Worm (Caenorhabditis elegans) whole organism, L2 larva: ENCODE data around the gene K05F1.8.
A peak's percentile ranks its signal among the peaks of the same experiment; 100 is the strongest.

Experiments
- C34F6.9 ChIP-seq: fragments of 150-350 bp; optimal IDR thresholded peaks from 2 replicates; lab custom pipeline; 2014; ENCODE audit warnings: missing biosample characterization, missing genetic modification characterization
- F13H6.1 ChIP-seq: sonication (generic microtip); optimal IDR thresholded peaks from 2 replicates; lab custom pipeline; 2016; ENCODE audit warnings: missing genetic modification characterization, missing compliant biosample characterization
- R02D3.7 ChIP-seq: fragments of 150-350 bp; optimal IDR thresholded peaks from 2 replicates; lab custom pipeline; 2014; ENCODE audit warnings: missing biosample characterization, missing genetic modification characterization
- Y55F3AM.14 ChIP-seq: fragments of 200-800 bp; sonication (Bioruptor generic); optimal IDR thresholded peaks from 2 replicates; lab custom pipeline; 2018; ENCODE audit warnings: mild to moderate bottlenecking, missing genetic modification characterization, missing compliant biosample characterization
- ZK546.5 ChIP-seq: sonication (generic microtip); optimal IDR thresholded peaks from 2 replicates; lab custom pipeline; 2017; ENCODE audit warnings: missing biosample characterization, missing genetic modification characterization
- alr-1 ChIP-seq: fragments of 150-350 bp; optimal IDR thresholded peaks from 2 replicates; lab custom pipeline; 2014; ENCODE audit warnings: missing biosample characterization, missing genetic modification characterization
- blmp-1 ChIP-seq: sonication (generic microtip); optimal IDR thresholded peaks from 2 replicates; lab custom pipeline; 2017; ENCODE audit warnings: missing genetic modification characterization, mild to moderate bottlenecking, missing compliant biosample characterization, antibody characterized with exemption, moderate library complexity; ENCODE audit not compliant: insufficient read depth
- ceh-16 ChIP-seq: fragments of 150-350 bp; optimal IDR thresholded peaks from 2 replicates; lab custom pipeline; 2014; ENCODE audit warnings: missing biosample characterization, missing genetic modification characterization
- ceh-82 ChIP-seq: fragments of 150-350 bp; optimal IDR thresholded peaks from 2 replicates; lab custom pipeline; 2014; ENCODE audit warnings: missing biosample characterization, missing genetic modification characterization
- crh-2 ChIP-seq: sonication (generic microtip); optimal IDR thresholded peaks from 2 replicates; lab custom pipeline; 2017; ENCODE audit warnings: missing biosample characterization, missing genetic modification characterization
- elt-1 ChIP-seq: fragments of 150-350 bp; optimal IDR thresholded peaks from 2 replicates; lab custom pipeline; 2014; ENCODE audit warnings: missing biosample characterization, missing genetic modification characterization
- elt-3 ChIP-seq: sonication (generic microtip); optimal IDR thresholded peaks from 2 replicates; lab custom pipeline; 2017; ENCODE audit warnings: missing biosample characterization, missing genetic modification characterization
- fos-1 ChIP-seq: fragments of 150-350 bp; optimal IDR thresholded peaks from 2 replicates; lab custom pipeline; 2014; ENCODE audit warnings: missing biosample characterization, missing genetic modification characterization
- gmeb-1 ChIP-seq: fragments of 150-350 bp; optimal IDR thresholded peaks from 2 replicates; lab custom pipeline; 2014; ENCODE audit warnings: missing biosample characterization, missing genetic modification characterization
- lin-11 ChIP-seq: fragments of 150-350 bp; sonication (generic microtip); optimal IDR thresholded peaks from 2 replicates; lab custom pipeline; 2014; ENCODE audit warnings: missing biosample characterization, missing genetic modification characterization, inconsistent platforms, mixed read lengths
- lin-13 ChIP-seq: fragments of 150-350 bp; optimal IDR thresholded peaks from 2 replicates; lab custom pipeline; 2014; ENCODE audit warnings: missing biosample characterization, missing genetic modification reagents, missing genetic modification characterization
- lsy-2 ChIP-seq, 2 experiments: fragments of 150-350 bp in 1 of 2; sonication (generic microtip) in 1 of 2; optimal IDR thresholded peaks; 2 replicates each; lab custom pipeline; 2014 to 2017; ENCODE audit warnings: missing biosample characterization in 2 of 2, missing genetic modification characterization in 2 of 2
- mab-5 ChIP-seq: fragments of 150-350 bp; optimal IDR thresholded peaks from 2 replicates; lab custom pipeline; 2014; ENCODE audit warnings: missing biosample characterization, missing genetic modification characterization
- mbf-1 ChIP-seq: sonication (generic microtip); optimal IDR thresholded peaks from 2 replicates; lab custom pipeline; 2017; ENCODE audit warnings: missing biosample characterization, missing genetic modification characterization
- mdl-1 ChIP-seq, 2 experiments: fragments of 150-350 bp in 1 of 2; sonication (generic microtip) in 1 of 2; optimal IDR thresholded peaks; 2 replicates each; lab custom pipeline; 2017; ENCODE audit warnings: missing biosample characterization in 2 of 2, missing genetic modification characterization in 2 of 2
- nhr-10 ChIP-seq: sonication (generic microtip); optimal IDR thresholded peaks from 2 replicates; lab custom pipeline; 2017; ENCODE audit warnings: missing biosample characterization, missing genetic modification characterization
- nhr-11 ChIP-seq: fragments of 150-350 bp; optimal IDR thresholded peaks from 2 replicates; lab custom pipeline; 2014; ENCODE audit warnings: missing biosample characterization, missing genetic modification characterization
- nhr-12 ChIP-seq: fragments of 150-350 bp; optimal IDR thresholded peaks from 2 replicates; lab custom pipeline; 2014; ENCODE audit warnings: missing biosample characterization, missing genetic modification characterization
- nhr-129 ChIP-seq: fragments of 150-350 bp; optimal IDR thresholded peaks from 2 replicates; lab custom pipeline; 2014; ENCODE audit warnings: missing biosample characterization, missing genetic modification characterization
- nhr-21 ChIP-seq: fragments of 150-350 bp; optimal IDR thresholded peaks from 2 replicates; lab custom pipeline; 2014; ENCODE audit warnings: missing biosample characterization, missing genetic modification characterization
- nhr-237 ChIP-seq: fragments of 150-350 bp; optimal IDR thresholded peaks from 2 replicates; lab custom pipeline; 2014; ENCODE audit warnings: missing biosample characterization, missing genetic modification characterization
- nhr-25 ChIP-seq: fragments of 150-350 bp; sonication (generic microtip); optimal IDR thresholded peaks from 3 replicates; lab custom pipeline; 2014; ENCODE audit warnings: missing biosample characterization, missing genetic modification characterization
- nhr-6 ChIP-seq: fragments of 150-350 bp; optimal IDR thresholded peaks from 2 replicates; lab custom pipeline; 2014; ENCODE audit warnings: missing biosample characterization, missing genetic modification characterization
- nhr-77 ChIP-seq: fragments of 150-350 bp; optimal IDR thresholded peaks from 2 replicates; lab custom pipeline; 2014; ENCODE audit warnings: missing biosample characterization, missing genetic modification characterization
- peb-1 ChIP-seq: fragments of 150-350 bp; optimal IDR thresholded peaks from 2 replicates; lab custom pipeline; 2014; ENCODE audit warnings: missing biosample characterization, missing genetic modification characterization
- sem-4 ChIP-seq: fragments of 150-350 bp; optimal IDR thresholded peaks from 2 replicates; lab custom pipeline; 2014; ENCODE audit warnings: missing biosample characterization, missing genetic modification reagents, missing genetic modification characterization
- skn-1 ChIP-seq: sonication (generic microtip); optimal IDR thresholded peaks from 2 replicates; lab custom pipeline; 2017; ENCODE audit warnings: missing biosample characterization, missing genetic modification characterization
- sma-3 ChIP-seq: sonication (generic microtip); optimal IDR thresholded peaks from 2 replicates; lab custom pipeline; 2016; ENCODE audit warnings: missing genetic modification reagents, missing genetic modification characterization, missing compliant biosample characterization
- sma-9 ChIP-seq, 2 experiments: fragments of 150-350 bp in 1 of 2; sonication (generic microtip) in 1 of 2; optimal IDR thresholded peaks; 2 replicates each; lab custom pipeline; 2014 to 2016; ENCODE audit warnings: missing genetic modification characterization in 2 of 2, mild to moderate bottlenecking in 1 of 2, missing biosample characterization in 1 of 2, missing compliant biosample characterization in 1 of 2, missing genetic modification reagents in 1 of 2, moderate library complexity in 1 of 2
- snpc-4 ChIP-seq: fragments of 150-350 bp; optimal IDR thresholded peaks from 2 replicates; lab custom pipeline; 2014; ENCODE audit warnings: missing biosample characterization, missing genetic modification characterization
- unc-55 ChIP-seq: fragments of 150-350 bp; sonication (generic microtip); optimal IDR thresholded peaks from 3 replicates; lab custom pipeline; 2014; ENCODE audit warnings: missing biosample characterization, missing genetic modification reagents, missing genetic modification characterization
- unc-62 ChIP-seq: fragments of 150-350 bp; optimal IDR thresholded peaks from 2 replicates; lab custom pipeline; 2014; ENCODE audit warnings: missing biosample characterization, missing genetic modification reagents, missing genetic modification characterization
- ztf-1 ChIP-seq: fragments of 200-800 bp; sonication (Bioruptor generic); conservative IDR thresholded peaks from 2 replicates; pipeline ENCODE4 v1.3.6; 2022; ENCODE audit warnings: missing genetic modification characterization, missing compliant biosample characterization
- ztf-11 ChIP-seq: sonication (generic microtip); optimal IDR thresholded peaks from 2 replicates; lab custom pipeline; 2017; ENCODE audit warnings: missing biosample characterization, missing genetic modification characterization
- ztf-4 ChIP-seq: fragments of 150-350 bp; optimal IDR thresholded peaks from 2 replicates; lab custom pipeline; 2014; ENCODE audit warnings: missing biosample characterization, missing genetic modification characterization

Gene K05F1.8

DNA sequence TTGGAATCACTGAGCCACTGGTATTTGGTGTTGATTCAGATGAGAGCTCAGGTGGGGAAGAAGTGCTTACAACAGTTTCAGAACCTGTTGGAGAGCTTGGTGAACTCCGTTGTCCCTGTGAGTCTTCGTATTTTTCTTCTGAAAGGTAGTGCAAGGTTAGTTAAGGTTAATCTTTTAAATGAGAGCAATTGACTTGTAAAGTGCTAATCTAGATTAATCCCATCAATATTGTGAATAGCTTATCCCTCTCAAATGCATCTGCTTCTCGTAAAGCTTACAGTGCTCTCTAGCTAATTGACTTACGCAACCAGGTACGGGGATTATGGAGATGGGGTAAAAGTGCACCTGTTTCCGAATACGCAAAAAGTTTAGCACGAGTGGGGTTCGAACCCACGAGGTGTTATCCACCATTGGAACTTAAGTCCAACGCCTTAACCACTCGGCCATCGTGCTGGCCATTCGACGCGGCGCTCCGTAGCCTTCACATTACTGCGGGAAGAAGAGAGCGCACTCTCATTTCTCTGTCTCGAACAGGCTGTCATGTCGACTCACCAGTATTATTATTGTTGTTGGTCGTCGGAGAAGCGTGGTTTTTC, 26.8 kb downstream of the K05F1.8 start:
- TF ChIP-seq unc-55 (GFP tag; lab: Kevin White, UChicago) (no peak), peb-1 (no peak), elt-1 (tag; lab: Kevin White, UChicago) (no peak), C34F6.9 (tag; lab: Kevin White, UChicago) (peak; percentile 37), lin-11 (tag; lab: Kevin White, UChicago) (peak; percentile 32), F13H6.1 (tag; lab: Kevin White, UChicago) (peak; percentile 45), ztf-11 (tag; lab: Kevin White, UChicago) (no peak), fos-1 (tag; lab: Kevin White, UChicago) (peak; percentile 35), lsy-2 (tag; optimal IDR thresholded peaks at IDR 0.05; lab: Kevin White, UChicago) (no peak), lin-13 (no peak), nhr-77 (tag; lab: Kevin White, UChicago) (no peak), gmeb-1 (peak; percentile 22), alr-1 (tag; lab: Kevin White, UChicago) (no peak), snpc-4 (tag; lab: Kevin White, UChicago) (no peak), nhr-129 (tag; lab: Kevin White, UChicago) (peak; percentile 79), crh-2 (tag; lab: Kevin White, UChicago) (peak; percentile 1), mbf-1 (tag; lab: Kevin White, UChicago) (no peak), ztf-4 (tag; lab: Kevin White, UChicago) (no peak), sma-9 (GFP tag; optimal IDR thresholded peaks at IDR 0.05; lab: Kevin White, UChicago) (peak; percentile 53), sma-9 (tag; optimal IDR thresholded peaks at IDR 0.05; lab: Kevin White, UChicago) (no peak)
- TF ChIP-seq, all 48 proteins: peak for 8

DNA sequence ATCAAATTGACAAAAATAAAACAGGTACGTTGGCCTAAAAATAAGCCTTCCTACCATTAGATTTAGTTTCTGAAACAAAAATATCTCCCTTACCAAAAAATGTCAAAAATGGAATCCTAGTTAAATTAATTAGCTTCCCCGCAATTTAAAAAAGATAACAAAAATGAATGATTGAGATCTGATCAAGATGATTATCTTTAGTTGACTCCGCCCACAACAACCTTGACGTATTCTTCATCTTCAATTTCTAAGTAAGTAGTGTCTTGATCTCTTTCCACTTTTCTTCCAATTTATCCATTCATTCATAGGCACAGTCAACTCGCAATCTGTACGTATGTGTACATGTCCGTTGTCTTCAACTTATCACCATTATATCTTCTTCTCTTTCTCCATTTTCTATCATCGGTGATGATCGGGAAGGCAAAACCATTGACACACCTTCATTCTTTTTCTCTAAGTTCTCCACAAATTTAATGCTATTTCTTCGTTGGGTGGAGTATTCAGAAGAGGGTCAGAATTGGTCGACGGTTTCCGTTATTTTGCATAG, 31.1 kb downstream of the K05F1.8 start:
- no peak for TF ChIP-seq elt-3 (tag; lab: Kevin White, UChicago)
- TF ChIP-seq nhr-12 (tag; lab: Kevin White, UChicago), result no peak
- peak; percentile 19 for TF ChIP-seq ceh-16 (tag; lab: Kevin White, UChicago)
- no peak for TF ChIP-seq R02D3.7 (tag; lab: Kevin White, UChicago)
- no peak for TF ChIP-seq nhr-21
- no peak for TF ChIP-seq unc-62
- no peak for TF ChIP-seq snpc-4 (tag; lab: Kevin White, UChicago)
- TF ChIP-seq sma-3 (GFP tag; lab: Kevin White, UChicago), result no peak
- no peak for TF ChIP-seq blmp-1 (tag; lab: Kevin White, UChicago)
- no peak for TF ChIP-seq sem-4 (tag; lab: Kevin White, UChicago)
- no peak for TF ChIP-seq ztf-1
- TF ChIP-seq mdl-1 (tag; optimal IDR thresholded peaks at IDR 0.05; lab: Kevin White, UChicago), result no peak
- no peak for TF ChIP-seq nhr-11 (tag; lab: Kevin White, UChicago)
- TF ChIP-seq peb-1, result no peak
- TF ChIP-seq sma-9 (GFP tag; optimal IDR thresholded peaks at IDR 0.05; lab: Kevin White, UChicago), result peak; percentile 43
- no peak for TF ChIP-seq sma-9 (tag; optimal IDR thresholded peaks at IDR 0.05; lab: Kevin White, UChicago)
- TF ChIP-seq crh-2 (tag; lab: Kevin White, UChicago), result no peak
- TF ChIP-seq mbf-1 (tag; lab: Kevin White, UChicago), result no peak
- no peak for TF ChIP-seq lin-13
- TF ChIP-seq fos-1 (tag; lab: Kevin White, UChicago), result no peak
- no peak for TF ChIP-seq nhr-237 (tag; lab: Kevin White, UChicago)
- TF ChIP-seq nhr-10 (tag; lab: Kevin White, UChicago), result no peak
- no peak for TF ChIP-seq ztf-4 (tag; lab: Kevin White, UChicago)
- TF ChIP-seq nhr-25, result peak; percentile 0
- no peak for TF ChIP-seq ztf-11 (tag; lab: Kevin White, UChicago)
- TF ChIP-seq nhr-6 (tag; lab: Kevin White, UChicago), result no peak
- TF ChIP-seq ZK546.5 (tag; lab: Kevin White, UChicago), result no peak
- peak; percentile 8 for TF ChIP-seq elt-1 (tag; lab: Kevin White, UChicago)
- no peak for TF ChIP-seq mab-5 (tag; lab: Kevin White, UChicago)

DNA sequence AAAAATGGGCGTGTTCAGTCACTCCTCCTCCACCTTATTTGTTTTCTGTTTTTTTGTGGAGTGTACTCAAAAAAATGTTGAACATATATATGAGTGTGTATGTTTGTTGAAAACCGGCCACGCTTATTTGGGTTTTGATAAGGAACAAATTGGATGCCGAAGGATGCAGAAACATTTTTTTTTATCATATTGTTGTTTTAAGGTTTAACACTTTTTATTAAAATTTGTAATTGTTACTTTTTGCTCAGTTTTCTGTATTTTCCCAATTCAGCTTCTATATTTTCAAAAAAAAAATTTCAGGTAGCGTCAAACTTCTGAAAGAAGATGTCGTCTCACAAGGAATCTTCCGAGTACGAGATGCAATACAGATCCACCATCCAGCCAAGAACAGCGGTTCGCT, 34.1 kb downstream of the K05F1.8 start, which contains the start of gene ifb-1:
ifb-1 (plus strand) TSS at position 301 of the 400 bp plus-strand sequence.
- TF ChIP-seq ceh-82 (tag; lab: Kevin White, UChicago), result no peak
- TF ChIP-seq nhr-6 (tag; lab: Kevin White, UChicago), result no peak
- no peak for TF ChIP-seq R02D3.7 (tag; lab: Kevin White, UChicago)
- TF ChIP-seq Y55F3AM.14 (GFP tag; lab: Kevin White, UChicago), result no peak
- no peak for TF ChIP-seq fos-1 (tag; lab: Kevin White, UChicago)
- no peak for TF ChIP-seq nhr-21
- TF ChIP-seq mdl-1 (tag; optimal IDR thresholded peaks at IDR 0.05; lab: Kevin White, UChicago), result no peak
- TF ChIP-seq skn-1, result no peak
- TF ChIP-seq F13H6.1 (tag; lab: Kevin White, UChicago), result no peak
- TF ChIP-seq elt-1 (tag; lab: Kevin White, UChicago), result no peak
- TF ChIP-seq nhr-11 (tag; lab: Kevin White, UChicago), result no peak
